Fruit fly (Drosophila melanogaster) whole organism: ENCODE data around the gene CG1440.

Experiments used
- CG8478 ChIP-seq: fragments of >200 bp; optimal IDR thresholded peaks from 2 replicates; lab custom pipeline; 2018; ENCODE audit warnings: inconsistent platforms
- Dll ChIP-seq: fragments of >200 bp; optimal IDR thresholded peaks from 2 replicates; lab custom pipeline; 2017
- EcR ChIP-seq, 2 experiments: fragments of >200 bp; optimal IDR thresholded peaks; 2 replicates each; lab custom pipeline; 2017; ENCODE audit warnings: missing biosample characterization in 2 of 2, missing genetic modification characterization in 2 of 2, missing genetic modification reagents in 2 of 2
- pan ChIP-seq: fragments of >200 bp; optimal IDR thresholded peaks from 2 replicates; lab custom pipeline; 2017
- psq ChIP-seq: fragments of >200 bp; optimal IDR thresholded peaks from 2 replicates; lab custom pipeline; 2017
- usp ChIP-seq: fragments of >200 bp; optimal IDR thresholded peaks from 2 replicates; lab custom pipeline; 2017; ENCODE audit warnings: missing biosample characterization, missing genetic modification characterization, mixed read lengths

Gene CG1440

DNA sequence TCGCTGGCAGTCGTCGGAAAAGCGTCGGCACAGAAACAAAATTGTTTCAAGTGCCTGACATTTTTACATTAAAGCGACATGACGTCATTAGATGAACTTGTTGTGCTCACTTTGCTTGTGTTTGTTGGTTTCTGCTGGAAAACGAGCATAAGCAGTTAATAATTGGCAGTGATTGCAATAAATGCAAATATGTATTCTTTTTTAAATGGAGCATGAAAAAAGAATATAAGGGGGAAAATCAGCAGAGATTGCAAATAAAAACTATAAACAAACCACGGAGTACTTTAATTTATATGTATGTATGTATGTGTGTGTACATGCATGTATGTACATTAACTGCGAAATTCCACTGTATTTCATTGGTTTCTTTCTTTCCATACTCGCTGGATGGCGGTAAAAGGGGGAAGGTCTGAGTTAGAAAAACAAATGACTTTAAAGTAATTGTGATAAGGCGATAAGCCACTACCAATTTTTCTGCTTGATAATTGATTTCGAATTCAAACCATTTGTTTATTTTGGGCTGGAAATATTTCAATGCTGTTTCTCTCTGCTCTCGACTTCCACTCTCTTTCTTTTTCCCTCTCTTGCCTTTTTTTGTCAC is 23.2 kb upstream of the CG1440 start:
- TF ChIP-seq usp (GFP tag; lab: Kevin White, UChicago) (no peak), EcR (GFP tag; optimal IDR thresholded peaks at IDR 0.05; lab: Kevin White, UChicago) (no peak), psq (no peak), pan (lab: Kevin White, UChicago) (no peak), Dll (lab: Kevin White, UChicago) (no peak), CG8478 (lab: Kevin White, UChicago) (no peak)

dm6 chrX:8414351-8414750 is 22.5 kb upstream of the CG1440 start:
- TF ChIP-seq pan (lab: Kevin White, UChicago) (no peak), Dll (lab: Kevin White, UChicago) (no peak), psq (no peak), CG8478 (lab: Kevin White, UChicago) (no peak), EcR (GFP tag; optimal IDR thresholded peaks at IDR 0.05; lab: Kevin White, UChicago) (no peak), usp (GFP tag; lab: Kevin White, UChicago) (no peak)

dm6 chrX:8415605-8416004 is 21.3 kb upstream of the CG1440 start:
- no peak for TF ChIP-seq CG8478 (lab: Kevin White, UChicago)
- no peak for TF ChIP-seq psq
- TF ChIP-seq usp (GFP tag; lab: Kevin White, UChicago): no peak
- TF ChIP-seq pan (lab: Kevin White, UChicago): no peak
- TF ChIP-seq Dll (lab: Kevin White, UChicago): no peak
- no peak for TF ChIP-seq EcR (GFP tag; optimal IDR thresholded peaks at IDR 0.05; lab: Kevin White, UChicago)

DNA sequence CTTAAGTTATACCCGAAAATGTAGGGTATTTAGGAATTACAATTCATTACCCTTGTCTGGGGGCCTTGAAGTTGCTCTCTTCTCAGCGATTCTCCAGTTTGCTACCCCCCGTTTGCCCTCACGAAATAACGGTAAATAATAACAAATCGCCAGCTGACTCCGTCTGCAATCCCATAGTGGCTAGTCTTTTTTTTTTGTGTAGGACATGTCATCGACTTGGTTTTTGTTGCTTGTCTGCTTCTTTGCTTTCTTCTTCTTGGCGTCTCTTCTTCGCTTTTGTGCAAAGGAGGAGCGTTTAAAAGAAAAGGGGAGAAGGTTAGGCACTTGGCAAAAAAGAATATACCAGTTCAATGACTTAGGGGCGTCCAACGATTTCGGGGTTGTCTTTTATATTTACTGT is 20.6 kb upstream of the CG1440 start:
- TF ChIP-seq EcR (GFP tag; optimal IDR thresholded peaks at IDR 0.05; lab: Kevin White, UChicago) (peak in 1 of 2 experiments; percentile 66), CG8478 (lab: Kevin White, UChicago) (no peak)

DNA sequence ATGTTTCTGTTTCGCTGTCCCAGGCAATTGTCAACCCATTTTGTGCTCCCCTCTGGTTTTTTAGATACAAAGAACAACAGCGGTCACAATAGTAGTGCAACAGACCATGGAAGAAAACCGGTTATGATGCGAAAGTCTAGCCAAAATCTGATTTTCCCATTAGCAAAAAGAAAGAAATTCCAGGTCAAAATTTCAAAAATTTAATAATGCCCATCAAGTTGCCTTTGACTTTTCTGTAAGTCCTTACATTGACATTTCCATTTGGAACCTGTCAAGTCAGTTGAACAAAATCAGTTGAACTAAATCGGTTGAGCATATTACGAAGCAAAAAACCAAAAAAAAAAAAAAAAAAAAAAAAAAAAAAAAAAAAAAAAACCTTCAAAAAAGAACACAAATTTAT is 19.9 kb upstream of the CG1440 start:
- TF ChIP-seq psq (no peak), usp (GFP tag; lab: Kevin White, UChicago) (no peak), Dll (lab: Kevin White, UChicago) (no peak), EcR (GFP tag; optimal IDR thresholded peaks at IDR 0.05; lab: Kevin White, UChicago) (no peak), CG8478 (lab: Kevin White, UChicago) (no peak), pan (lab: Kevin White, UChicago) (no peak)

DNA sequence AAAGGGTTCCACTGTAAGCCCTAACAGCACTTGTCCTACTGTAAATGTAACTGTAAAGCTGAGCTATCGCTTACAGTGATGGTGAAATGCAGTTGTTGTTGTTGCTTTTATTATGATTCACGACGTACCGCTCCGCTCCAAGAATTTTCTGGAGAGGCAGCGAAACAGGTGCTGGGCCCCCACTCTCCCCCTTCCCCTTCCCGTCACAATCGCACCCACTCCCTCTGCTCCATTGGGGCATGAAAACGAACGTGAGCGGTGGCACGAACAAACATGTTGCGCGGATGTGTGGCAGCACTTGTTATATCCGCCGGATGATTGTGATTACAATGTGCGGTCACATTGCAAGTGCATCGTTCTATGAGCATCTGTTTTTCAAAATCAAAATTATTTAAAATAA is 17.3 kb upstream of the CG1440 start:
- TF ChIP-seq psq (no peak), CG8478 (lab: Kevin White, UChicago) (no peak), usp (GFP tag; lab: Kevin White, UChicago) (no peak)

DNA sequence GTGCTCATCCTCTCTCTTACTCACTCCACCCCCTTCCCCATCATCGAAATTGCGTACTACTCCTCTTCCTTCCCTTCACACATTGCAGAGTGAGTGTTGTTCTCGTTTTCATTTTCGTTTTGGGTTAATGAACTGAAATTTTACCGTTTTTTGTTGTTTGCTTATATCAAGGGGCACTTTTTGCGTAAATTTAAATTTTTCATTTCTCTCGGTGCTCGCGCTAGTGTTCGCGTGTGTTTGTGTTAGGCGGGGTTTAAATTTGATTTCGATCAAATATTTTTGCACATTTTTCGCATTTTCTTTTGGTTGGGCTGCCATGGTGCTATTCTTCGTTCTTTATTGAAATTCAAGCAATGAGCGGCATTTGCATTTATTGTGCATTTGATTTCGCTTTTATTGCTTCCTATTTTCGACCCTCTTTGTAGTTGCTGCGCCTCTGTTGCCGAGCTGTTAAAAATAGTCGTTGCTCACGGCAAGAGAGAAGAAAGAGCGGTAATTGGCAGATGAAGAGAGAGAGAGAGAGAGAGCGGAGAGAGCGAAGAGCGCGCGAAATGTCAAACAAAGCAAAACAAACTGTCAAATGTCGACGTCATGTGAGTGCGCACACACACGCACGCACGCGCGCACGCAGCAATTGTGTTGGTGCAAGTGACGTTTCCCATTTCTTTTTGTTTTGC is 15.9 kb upstream of the CG1440 start:
- no peak for TF ChIP-seq usp (GFP tag; lab: Kevin White, UChicago)
- TF ChIP-seq EcR (GFP tag; optimal IDR thresholded peaks at IDR 0.05; lab: Kevin White, UChicago): peak; percentile 23 to 52
- TF ChIP-seq Dll (lab: Kevin White, UChicago): no peak
- TF ChIP-seq pan (lab: Kevin White, UChicago): peak; percentile 63

dm6 chrX:8421449-8421795 is 15.4 kb upstream of the CG1440 start:
- no peak for TF ChIP-seq CG8478 (lab: Kevin White, UChicago)
- TF ChIP-seq pan (lab: Kevin White, UChicago): no peak
- TF ChIP-seq usp (GFP tag; lab: Kevin White, UChicago): no peak
- TF ChIP-seq psq: no peak
- no peak for TF ChIP-seq EcR (GFP tag; optimal IDR thresholded peaks at IDR 0.05; lab: Kevin White, UChicago)
- no peak for TF ChIP-seq Dll (lab: Kevin White, UChicago)

DNA sequence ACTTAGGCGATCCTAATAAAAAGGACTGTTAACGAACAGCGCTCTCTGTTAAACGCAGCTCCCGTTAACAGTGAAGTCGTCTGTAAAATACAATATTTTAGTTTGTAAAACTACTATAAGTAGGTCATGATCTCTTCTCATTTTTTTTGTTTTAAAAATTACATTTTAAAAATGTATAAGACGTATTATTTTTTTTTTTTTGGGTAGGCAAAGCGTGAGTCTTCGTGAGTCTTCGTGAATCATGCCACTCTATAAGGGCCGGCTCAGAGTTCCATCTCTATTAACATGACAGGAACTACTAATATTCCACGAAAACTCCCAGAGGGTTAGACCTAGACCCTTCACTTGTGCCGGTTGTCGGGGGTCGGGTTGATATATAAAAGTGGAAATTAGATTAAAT is 14.2 kb upstream of the CG1440 start:
- TF ChIP-seq EcR (GFP tag; optimal IDR thresholded peaks at IDR 0.05; lab: Kevin White, UChicago): no peak
- TF ChIP-seq psq: no peak
- no peak for TF ChIP-seq Dll (lab: Kevin White, UChicago)
- TF ChIP-seq usp (GFP tag; lab: Kevin White, UChicago): no peak
- TF ChIP-seq pan (lab: Kevin White, UChicago): no peak
- no peak for TF ChIP-seq CG8478 (lab: Kevin White, UChicago)

DNA sequence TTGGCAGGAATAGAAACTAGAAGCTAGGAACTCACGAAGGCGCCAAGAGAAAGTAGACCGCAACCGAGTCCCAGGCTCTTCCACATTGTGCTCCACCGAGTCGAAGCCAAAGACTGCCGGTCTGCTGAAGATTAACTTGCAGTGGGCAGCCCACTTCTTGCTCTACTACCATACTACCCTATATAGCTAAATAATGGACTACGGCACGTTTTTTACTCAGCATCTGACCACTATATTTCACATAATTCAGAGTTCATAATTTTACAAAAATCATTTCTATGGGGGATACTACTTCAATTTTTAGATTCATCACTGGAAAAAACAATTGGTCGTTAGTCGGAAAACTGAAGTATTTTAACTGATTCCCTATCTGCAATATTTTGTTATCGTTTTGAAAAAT is 3.1 kb upstream of the CG1440 start, which contains the start of gene CG32712:
Gene CG32712 (minus strand): TSS at position 101 of the 400 bp plus-strand sequence.
- TF ChIP-seq Dll (lab: Kevin White, UChicago) (no peak), pan (lab: Kevin White, UChicago) (no peak), EcR (GFP tag; optimal IDR thresholded peaks at IDR 0.05; lab: Kevin White, UChicago) (no peak), psq (no peak), CG8478 (lab: Kevin White, UChicago) (no peak), usp (GFP tag; lab: Kevin White, UChicago) (no peak)

DNA sequence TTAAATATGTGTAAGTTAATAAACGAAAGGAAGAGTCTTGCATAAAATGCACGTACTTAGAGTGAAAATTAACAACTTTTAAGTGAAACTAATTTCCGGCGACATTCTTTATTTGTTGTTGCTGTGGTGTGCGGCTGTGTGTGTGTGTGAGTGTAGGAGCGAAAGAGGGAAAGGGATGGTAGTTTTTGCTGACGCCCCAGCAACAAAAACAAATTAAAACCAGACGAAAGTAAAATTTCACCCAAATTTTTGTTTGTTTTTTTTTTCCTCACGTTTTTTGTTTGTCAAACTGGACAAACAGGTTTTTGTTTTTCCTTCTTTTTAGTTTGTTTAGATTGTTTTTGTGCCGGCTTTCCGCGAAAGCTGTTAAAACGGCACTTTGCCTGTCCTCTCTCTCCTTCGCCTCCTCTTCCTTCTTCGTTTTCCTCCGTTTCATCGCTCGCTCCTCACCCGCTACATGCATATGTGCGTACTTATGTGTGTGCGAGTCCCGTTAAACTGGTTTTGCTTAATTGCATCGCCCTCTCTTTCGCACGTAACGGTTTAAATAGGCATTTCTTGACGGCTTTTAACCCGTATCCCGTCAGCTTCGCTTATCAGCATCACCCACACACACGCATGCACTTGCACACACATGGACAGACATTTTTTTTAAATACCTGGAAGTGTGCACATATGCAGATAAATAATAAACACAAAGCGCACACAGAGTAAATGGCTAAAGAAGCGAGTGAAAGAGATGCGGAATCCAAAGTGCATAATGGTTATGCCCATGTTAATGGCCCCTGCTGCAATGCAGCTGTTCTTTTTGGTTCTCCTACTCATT is 641 bp downstream of the CG1440 start, which contains the start of gene Miga:
Gene Miga (minus strand): TSS at position 536 of the 826 bp plus-strand sequence.
- TF ChIP-seq CG8478 (lab: Kevin White, UChicago) (no peak), EcR (GFP tag; optimal IDR thresholded peaks at IDR 0.05; lab: Kevin White, UChicago) (no peak), pan (lab: Kevin White, UChicago) (no peak), Dll (lab: Kevin White, UChicago) (no peak), psq (no peak), usp (GFP tag; lab: Kevin White, UChicago) (no peak)
